Worm (Caenorhabditis elegans) whole organism, L4 larva: Measurements from ENCODE around the gene seu-1.

Experiments used
- R02D3.7 ChIP-seq: fragments of 150-350 bp; sonication (generic microtip); optimal IDR thresholded peaks from 3 replicates; lab custom pipeline; 2014; ENCODE audit warnings: missing biosample characterization, missing genetic modification characterization
- T26A8.4 ChIP-seq: fragments of 200-800 bp; sonication (Bioruptor generic); IDR thresholded peaks from 2 replicates; pipeline ENCODE4 v1.3.6; 2022; ENCODE audit warnings: missing genetic modification characterization, missing compliant biosample characterization
- ZK546.5 ChIP-seq, 2 experiments: sonication (generic microtip); optimal IDR thresholded peaks; 2 replicates each; lab custom pipeline; 2017; ENCODE audit warnings: missing biosample characterization in 2 of 2, missing genetic modification characterization in 2 of 2
- aha-1 ChIP-seq: fragments of 150-350 bp; peaks from one replicate; lab custom pipeline; 2014; ENCODE audit warnings: missing biosample characterization, missing genetic modification characterization
- ceh-28 ChIP-seq: fragments of 150-350 bp; optimal IDR thresholded peaks from 2 replicates; lab custom pipeline; 2014; ENCODE audit warnings: missing biosample characterization, missing genetic modification reagents, missing genetic modification characterization
- daf-16 ChIP-seq, 3 experiments: sonication (generic microtip); optimal IDR thresholded peaks; 2 replicates each; lab custom pipeline; 2016 to 2017; ENCODE audit warnings: missing genetic modification characterization in 3 of 3, missing genetic modification reagents in 3 of 3, mild to moderate bottlenecking in 2 of 3, missing compliant biosample characterization in 2 of 3, missing biosample characterization in 1 of 3, moderate library complexity in 1 of 3
- dpl-1 ChIP-seq: fragments of 150-350 bp; optimal IDR thresholded peaks from 2 replicates; lab custom pipeline; 2014; ENCODE audit warnings: missing biosample characterization, missing genetic modification reagents, missing genetic modification characterization
- dve-1 ChIP-seq: sonication (generic microtip); optimal IDR thresholded peaks from 2 replicates; lab custom pipeline; 2017; ENCODE audit warnings: antibody characterized with exemption, mild to moderate bottlenecking, missing genetic modification characterization, missing compliant biosample characterization; ENCODE audit not compliant: insufficient read depth
- fkh-10 ChIP-seq: fragments of 150-350 bp; optimal IDR thresholded peaks from 2 replicates; lab custom pipeline; 2014; ENCODE audit warnings: missing biosample characterization, missing genetic modification reagents, missing genetic modification characterization
- gei-8 ChIP-seq: fragments of 200-800 bp; sonication (Bioruptor generic); optimal IDR thresholded peaks from 2 replicates; lab custom pipeline; 2018; ENCODE audit warnings: mild to moderate bottlenecking, missing genetic modification characterization, missing compliant biosample characterization
- lin-38 ChIP-seq: fragments of 200-800 bp; sonication (Bioruptor generic); IDR thresholded peaks from 2 replicates; pipeline ENCODE4 v1.3.6; 2022; ENCODE audit warnings: missing genetic modification reagents, missing genetic modification characterization, missing compliant biosample characterization
- lin-39 ChIP-seq: fragments of 150-350 bp; optimal IDR thresholded peaks from 2 replicates; lab custom pipeline; 2014; ENCODE audit warnings: missing biosample characterization, missing genetic modification reagents, missing genetic modification characterization
- mdl-1 ChIP-seq, 2 experiments: fragments of 150-350 bp in 1 of 2; sonication (generic microtip) in 1 of 2; optimal IDR thresholded peaks; 2 replicates each; lab custom pipeline; 2014 to 2017; ENCODE audit warnings: missing biosample characterization in 2 of 2, missing genetic modification characterization in 2 of 2
- mep-1 ChIP-seq: fragments of 150-350 bp; sonication (generic microtip); optimal IDR thresholded peaks from 3 replicates; lab custom pipeline; 2014; ENCODE audit warnings: missing biosample characterization, missing genetic modification characterization
- nhr-102 ChIP-seq: sonication (generic microtip); optimal IDR thresholded peaks from 2 replicates; lab custom pipeline; 2016; ENCODE audit warnings: mild to moderate bottlenecking, missing genetic modification characterization, moderate library complexity, missing compliant biosample characterization
- nhr-237 ChIP-seq: sonication (generic microtip); optimal IDR thresholded peaks from 2 replicates; lab custom pipeline; 2017; ENCODE audit warnings: missing biosample characterization, missing genetic modification characterization
- nhr-76 ChIP-seq: fragments of 150-350 bp; optimal IDR thresholded peaks from 2 replicates; lab custom pipeline; 2014; ENCODE audit warnings: missing biosample characterization, missing genetic modification characterization
- pqm-1 ChIP-seq: sonication (generic microtip); optimal IDR thresholded peaks from 2 replicates; lab custom pipeline; 2017; ENCODE audit warnings: missing biosample characterization, missing genetic modification characterization
- snpc-4 ChIP-seq: fragments of 150-350 bp; optimal IDR thresholded peaks from 2 replicates; lab custom pipeline; 2014; ENCODE audit warnings: missing biosample characterization, missing genetic modification characterization
- spr-1 ChIP-seq: sonication (generic microtip); optimal IDR thresholded peaks from 2 replicates; lab custom pipeline; 2016; ENCODE audit warnings: mild to moderate bottlenecking, missing genetic modification characterization, missing compliant biosample characterization
- spr-3 ChIP-seq: fragments of 200-800 bp; sonication (Bioruptor generic); optimal IDR thresholded peaks from 2 replicates; lab custom pipeline; 2018; ENCODE audit warnings: mild to moderate bottlenecking, missing genetic modification characterization, missing compliant biosample characterization
- unc-39 ChIP-seq: sonication (generic microtip); optimal IDR thresholded peaks from 2 replicates; lab custom pipeline; 2017; ENCODE audit warnings: missing biosample characterization, missing genetic modification characterization

seu-1 gene

DNA sequence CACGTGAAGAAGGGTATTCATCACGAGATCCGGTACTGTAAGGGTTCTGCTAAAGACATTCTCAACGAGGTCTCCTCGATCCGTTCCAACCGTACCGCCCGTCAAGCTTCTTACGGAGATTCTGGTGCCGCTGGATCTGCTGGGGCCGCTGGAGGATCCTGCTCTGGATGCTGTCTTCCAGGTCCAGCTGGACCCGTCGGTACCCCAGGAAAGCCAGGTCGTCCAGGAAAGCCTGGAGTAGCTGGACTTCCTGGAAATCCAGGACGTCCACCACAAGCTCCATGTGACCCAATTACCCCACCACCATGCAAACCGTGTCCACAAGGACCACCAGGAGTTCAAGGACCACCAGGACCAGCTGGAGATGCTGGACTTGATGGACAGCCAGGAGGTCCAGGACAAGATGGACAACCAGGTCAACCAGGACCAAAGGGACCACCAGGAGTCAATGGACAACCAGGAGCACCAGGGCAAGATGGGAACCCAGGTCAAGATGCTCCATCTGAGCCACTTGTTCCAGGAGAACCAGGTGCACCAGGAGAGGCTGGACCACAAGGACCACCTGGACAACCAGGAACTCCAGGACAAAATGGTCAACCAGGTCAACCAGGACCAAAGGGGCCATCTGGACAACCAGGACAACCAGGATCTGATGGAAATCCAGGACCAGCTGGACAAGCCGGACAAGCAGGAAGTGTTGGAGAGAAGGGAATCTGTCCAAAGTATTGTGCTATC is 48.1 kb downstream of the seu-1 start (continued):
- TF ChIP-seq mep-1 (tag; lab: Kevin White, UChicago) (no peak), aha-1 (peak; percentile 94)

ce11 chrIV:6378398-6378797 is 49.0 kb downstream of the seu-1 start:
- TF ChIP-seq nhr-76 (tag; lab: Kevin White, UChicago) (no peak), snpc-4 (tag; lab: Kevin White, UChicago) (no peak), ZK546.5 (tag; optimal IDR thresholded peaks at IDR 0.05; lab: Kevin White, UChicago) (no peak), ceh-28 (tag; lab: Kevin White, UChicago) (no peak), lin-39 (tag; lab: Kevin White, UChicago) (no peak), spr-1 (peak; percentile 62), nhr-237 (no peak), spr-3 (no peak), nhr-102 (tag; lab: Kevin White, UChicago) (peak; percentile 62), dve-1 (tag; lab: Kevin White, UChicago) (no peak), gei-8 (no peak), lin-38 (0 out of 2 replicates have a peak, but pooled peaks have one; percentile 19), T26A8.4 (GFP tag; lab: Robert Waterston, UW) (peak; percentile 94), mdl-1 (tag; optimal IDR thresholded peaks at IDR 0.05; lab: Kevin White, UChicago) (no peak), dpl-1 (GFP tag; lab: Kevin White, UChicago) (peak; percentile 25), R02D3.7 (tag; lab: Kevin White, UChicago) (no peak), pqm-1 (tag; lab: Kevin White, UChicago) (no peak), daf-16 (GFP tag; optimal IDR thresholded peaks at IDR 0.05; lab: Kevin White, UChicago) (no peak), daf-16 (tag; optimal IDR thresholded peaks at IDR 0.05; lab: Kevin White, UChicago) (no peak), unc-39 (tag; lab: Kevin White, UChicago) (no peak), fkh-10 (GFP tag; lab: Kevin White, UChicago) (no peak)
